Fruit fly (Drosophila melanogaster) whole organism, prepupa: ENCODE data around the gene fry.

Experiments used
- CG15336 ChIP-seq: fragments of 200-800 bp; sonication (Bioruptor generic); IDR thresholded peaks from 2 replicates; pipeline ENCODE4 v1.3.6; 2022; ENCODE audit warnings: missing biosample characterization, missing genetic modification characterization
- CG31627 ChIP-seq: fragments of 200-800 bp; sonication (Bioruptor generic); optimal IDR thresholded peaks from 3 replicates; lab custom pipeline; 2016; ENCODE audit warnings: missing biosample characterization, missing genetic modification characterization
- CG32006 ChIP-seq: fragments of 200-800 bp; sonication (Bioruptor generic); optimal IDR thresholded peaks from 3 replicates; lab custom pipeline; 2017; ENCODE audit warnings: missing biosample characterization, mild to moderate bottlenecking, missing genetic modification characterization
- CG6792 ChIP-seq: fragments of 200-800 bp; sonication (Bioruptor generic); optimal IDR thresholded peaks from 3 replicates; lab custom pipeline; 2016; ENCODE audit warnings: missing biosample characterization, missing genetic modification characterization
- CG6854 ChIP-seq: fragments of 200-800 bp; sonication (Bioruptor generic); optimal IDR thresholded peaks from 2 replicates; lab custom pipeline; 2017; ENCODE audit warnings: missing biosample characterization, mild to moderate bottlenecking, missing genetic modification characterization
- CG8319 ChIP-seq: fragments of 200-800 bp; sonication (Bioruptor generic); optimal IDR thresholded peaks from 3 replicates; lab custom pipeline; 2016; ENCODE audit warnings: missing biosample characterization, missing genetic modification characterization
- Eip78C ChIP-seq: fragments of 200-800 bp; sonication (Bioruptor generic); peaks from one replicate; lab custom pipeline; 2016; ENCODE audit warnings: missing biosample characterization, missing genetic modification characterization
- Hr38 ChIP-seq: sonication (Bioruptor generic); optimal IDR thresholded peaks from 2 replicates; lab custom pipeline; 2016; ENCODE audit warnings: missing biosample characterization, missing genetic modification characterization
- eg ChIP-seq: fragments of 200-800 bp; sonication (Bioruptor generic); IDR thresholded peaks from 3 replicates; pipeline ENCODE4 v1.3.6; 2022; ENCODE audit warnings: missing biosample characterization, missing genetic modification characterization
- pdm3 ChIP-seq: fragments of 200-800 bp; sonication (Bioruptor generic); optimal IDR thresholded peaks from 3 replicates; lab custom pipeline; 2016; ENCODE audit warnings: missing biosample characterization, missing genetic modification characterization
- spab ChIP-seq: fragments of 200-800 bp; sonication (Bioruptor generic); optimal IDR thresholded peaks from 2 replicates; lab custom pipeline; 2017; ENCODE audit warnings: missing biosample characterization, mild to moderate bottlenecking, missing genetic modification characterization, missing genetic modification reagents
- vri ChIP-seq: fragments of 200-800 bp; sonication (Bioruptor generic); optimal IDR thresholded peaks from 3 replicates; lab custom pipeline; 2016; ENCODE audit warnings: missing biosample characterization, mild to moderate bottlenecking, missing genetic modification characterization

DNA sequence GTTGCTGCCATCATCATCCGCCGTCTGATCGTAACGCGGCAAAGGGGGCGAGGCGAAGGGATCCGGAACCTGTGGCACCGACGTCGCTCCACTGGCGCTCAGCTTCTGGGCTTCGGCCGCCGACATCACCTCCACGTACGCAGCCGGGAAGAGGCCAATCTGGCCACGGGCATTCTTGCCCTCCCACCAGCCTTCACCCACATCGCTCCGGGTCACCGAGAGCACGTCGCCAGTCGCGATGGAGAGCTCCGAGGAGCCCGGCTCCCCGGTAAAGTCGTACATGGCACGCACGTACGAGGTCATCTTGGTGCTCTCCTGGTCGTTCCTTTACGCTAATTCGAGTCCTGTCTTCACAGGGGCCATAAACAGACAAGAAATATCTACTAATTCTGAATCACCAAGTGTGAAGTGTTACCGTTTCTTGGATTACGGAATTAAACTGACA is 34.5 kb upstream of the fry start, which contains the start of gene SH3PX1:
- TF ChIP-seq eg (GFP tag; lab: Robert Waterston, UW) (no peak), CG6854 (peak; percentile 7), CG15336 (GFP tag; lab: Robert Waterston, UW) (no peak), Hr38 (GFP tag; lab: Kevin White, UChicago) (no peak), spab (GFP tag; lab: Kevin White, UChicago) (no peak), CG6792 (GFP tag; lab: Kevin White, UChicago) (no peak), pdm3 (no peak), CG31627 (GFP tag; lab: Kevin White, UChicago) (no peak), Eip78C (GFP tag; lab: Kevin White, UChicago) (no peak), vri (GFP tag; lab: Kevin White, UChicago) (no peak), CG8319 (GFP tag; lab: Kevin White, UChicago) (no peak), CG32006 (no peak)
